Worm (Caenorhabditis elegans) whole organism, L2 larva: ENCODE results near the gene F36H9.7.

Experiments used
- ama-1 ChIP-seq: fragments of 150-350 bp; optimal IDR thresholded peaks from 2 replicates; lab custom pipeline; 2018; ENCODE audit warnings: inconsistent platforms
- blmp-1 ChIP-seq: sonication (generic microtip); optimal IDR thresholded peaks from 2 replicates; lab custom pipeline; 2017; ENCODE audit warnings: missing genetic modification characterization, mild to moderate bottlenecking, missing compliant biosample characterization, antibody characterized with exemption, moderate library complexity; ENCODE audit not compliant: insufficient read depth
- lin-39 ChIP-seq: fragments of 150-350 bp; optimal IDR thresholded peaks from 2 replicates; lab custom pipeline; 2014; ENCODE audit warnings: missing biosample characterization, missing genetic modification reagents, missing genetic modification characterization
- unc-39 ChIP-seq: fragments of 150-350 bp; optimal IDR thresholded peaks from 2 replicates; lab custom pipeline; 2014; ENCODE audit warnings: missing biosample characterization, missing genetic modification characterization
- unc-55 ChIP-seq: fragments of 150-350 bp; sonication (generic microtip); optimal IDR thresholded peaks from 3 replicates; lab custom pipeline; 2014; ENCODE audit warnings: missing biosample characterization, missing genetic modification reagents, missing genetic modification characterization
- zag-1 ChIP-seq: fragments of 150-350 bp; optimal IDR thresholded peaks from 2 replicates; lab custom pipeline; 2014; ENCODE audit warnings: missing biosample characterization, missing genetic modification characterization

- TF ChIP-seq unc-39 (tag; lab: Kevin White, UChicago) = no peak
- no peak for TF ChIP-seq unc-55
- TF ChIP-seq lin-39 (tag; lab: Kevin White, UChicago) = no peak
- no peak for TF ChIP-seq ama-1
- no peak for TF ChIP-seq zag-1 (tag; lab: Kevin White, UChicago)
- TF ChIP-seq blmp-1 = no peak
Observed at ce11 chrV:1734569-1734968, 40.2 kb downstream of the F36H9.7 start, which contains the start of gene str-160.
